Worm (Caenorhabditis elegans): ENCODE measurements around the gene clec-49.

clec-49 gene

ce11 chrV:19741034-19741433, 10.0 kb downstream of the clec-49 start, which contains the start of gene W04E12.2:
Gene W04E12.2 (minus strand): TSS chrV:19741134.
- TF ChIP-seq dmd-4 (tag; optimal IDR thresholded peaks at IDR 0.05) (no peak), nhr-11 (tag; optimal IDR thresholded peaks at IDR 0.05) (no peak), unc-62 (GFP tag; optimal IDR thresholded peaks at IDR 0.05) (no peak), lin-11 (tag; optimal IDR thresholded peaks at IDR 0.05) (no peak), R02D3.7 (tag; optimal IDR thresholded peaks at IDR 0.05) (no peak), elt-1 (tag; optimal IDR thresholded peaks at IDR 0.05) (no peak), egl-27 (tag; optimal IDR thresholded peaks at IDR 0.05) (no peak)

DNA sequence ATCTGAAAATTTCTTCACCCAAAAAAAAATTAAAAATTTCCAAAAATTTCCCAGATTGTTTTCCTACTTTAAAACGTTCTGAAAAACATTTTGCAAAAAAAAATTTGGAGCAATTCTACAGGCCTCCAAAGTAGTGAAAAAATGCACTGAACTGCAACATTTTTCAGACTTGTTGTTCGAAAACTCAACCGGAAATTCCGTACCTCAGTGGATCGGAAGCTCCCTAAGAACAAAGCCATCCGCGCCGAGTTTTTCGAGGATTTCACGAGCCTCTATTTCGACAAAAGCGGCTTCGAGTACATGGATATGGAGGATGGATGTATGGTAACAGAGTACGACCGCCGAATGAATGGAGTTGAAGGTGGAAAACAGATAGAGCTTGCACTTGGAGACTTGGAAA, 12.9 kb downstream of the clec-49 start, which contains the start of gene fbxa-131:
Gene fbxa-131, plus strand, starts transcription at position 301 of the 400 bp plus-strand sequence.
- TF ChIP-seq snpc-4 (tag; optimal IDR thresholded peaks at IDR 0.05) = no peak
- TF ChIP-seq sma-9 (GFP tag; optimal IDR thresholded peaks at IDR 0.05) = no peak
- TF ChIP-seq sma-9 (tag; optimal IDR thresholded peaks at IDR 0.05) = no peak
- no peak for TF ChIP-seq alr-1 (tag; optimal IDR thresholded peaks at IDR 0.05)
- TF ChIP-seq nhr-129 (tag; optimal IDR thresholded peaks at IDR 0.05) = no peak
- TF ChIP-seq unc-39 (tag; optimal IDR thresholded peaks at IDR 0.05) = no peak
- TF ChIP-seq zag-1 (tag; optimal IDR thresholded peaks at IDR 0.05) = no peak
- no peak for TF ChIP-seq nhr-6 (tag; optimal IDR thresholded peaks at IDR 0.05)
- no peak for TF ChIP-seq lsy-2 (tag; optimal IDR thresholded peaks at IDR 0.05)
- TF ChIP-seq ztf-4 (tag; optimal IDR thresholded peaks at IDR 0.05) = no peak
- TF ChIP-seq elt-3 (tag; optimal IDR thresholded peaks at IDR 0.05) = no peak
- TF ChIP-seq mbf-1 (tag; optimal IDR thresholded peaks at IDR 0.05) = no peak
- no peak for TF ChIP-seq nhr-23 (tag; optimal IDR thresholded peaks at IDR 0.05)
- no peak for TF ChIP-seq egl-27 (tag; optimal IDR thresholded peaks at IDR 0.05)
- TF ChIP-seq lin-39 (tag; optimal IDR thresholded peaks at IDR 0.05) = no peak
- TF ChIP-seq R02D3.7 (tag; optimal IDR thresholded peaks at IDR 0.05) = no peak
- no peak for TF ChIP-seq nhr-25 (tag; optimal IDR thresholded peaks at IDR 0.05)
- no peak for TF ChIP-seq unc-55 (GFP tag; optimal IDR thresholded peaks at IDR 0.05)
- no peak for TF ChIP-seq dmd-4 (tag; optimal IDR thresholded peaks at IDR 0.05)
- TF ChIP-seq nhr-12 (tag; optimal IDR thresholded peaks at IDR 0.05) = no peak
- no peak for TF ChIP-seq ztf-11 (tag; optimal IDR thresholded peaks at IDR 0.05)

DNA sequence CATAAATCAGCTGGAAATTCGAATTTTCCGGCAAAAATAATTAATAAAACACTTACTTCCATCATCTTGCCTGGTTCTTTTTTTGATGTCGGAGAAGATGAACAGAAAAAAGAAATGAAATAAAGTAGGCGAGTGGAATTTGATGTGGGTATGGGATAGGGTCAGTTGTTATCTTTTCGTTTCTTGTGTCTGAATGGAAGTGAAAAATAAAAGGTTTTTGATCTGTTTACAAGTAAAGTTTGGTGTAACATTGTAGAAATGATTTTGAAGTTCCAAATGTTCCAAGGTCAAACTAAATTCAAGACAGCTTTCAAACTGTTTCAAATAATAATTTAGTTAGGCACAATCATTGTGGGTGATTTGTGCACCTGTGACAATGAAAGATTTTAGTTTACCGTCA, 13.6 kb downstream of the clec-49 start, which contains the start of gene W04E12.7:
Gene W04E12.7, minus strand, starts transcription at position 101 of the 400 bp plus-strand sequence.
- TF ChIP-seq elt-3 (tag; optimal IDR thresholded peaks at IDR 0.05) (no peak), peb-1 (tag; optimal IDR thresholded peaks at IDR 0.05) (no peak), lin-11 (tag; optimal IDR thresholded peaks at IDR 0.05) (no peak), blmp-1 (tag; optimal IDR thresholded peaks at IDR 0.05; ENCODE audit: insufficient read depth) (no peak), nhr-11 (tag; optimal IDR thresholded peaks at IDR 0.05) (no peak), nhr-77 (tag; optimal IDR thresholded peaks at IDR 0.05) (no peak), gmeb-1 (tag; optimal IDR thresholded peaks at IDR 0.05) (no peak), sem-4 (tag; optimal IDR thresholded peaks at IDR 0.05) (no peak), nhr-21 (tag; optimal IDR thresholded peaks at IDR 0.05) (no peak), ZK546.5 (tag; optimal IDR thresholded peaks at IDR 0.05) (no peak), nhr-23 (tag; optimal IDR thresholded peaks at IDR 0.05) (no peak), lin-39 (tag; optimal IDR thresholded peaks at IDR 0.05) (no peak), ztf-11 (tag; optimal IDR thresholded peaks at IDR 0.05) (no peak), elt-1 (tag; optimal IDR thresholded peaks at IDR 0.05) (no peak), lin-13 (GFP tag; optimal IDR thresholded peaks at IDR 0.05) (no peak), ztf-1 (GFP tag; conservative IDR thresholded peaks at IDR 0.05) (no peak)

DNA sequence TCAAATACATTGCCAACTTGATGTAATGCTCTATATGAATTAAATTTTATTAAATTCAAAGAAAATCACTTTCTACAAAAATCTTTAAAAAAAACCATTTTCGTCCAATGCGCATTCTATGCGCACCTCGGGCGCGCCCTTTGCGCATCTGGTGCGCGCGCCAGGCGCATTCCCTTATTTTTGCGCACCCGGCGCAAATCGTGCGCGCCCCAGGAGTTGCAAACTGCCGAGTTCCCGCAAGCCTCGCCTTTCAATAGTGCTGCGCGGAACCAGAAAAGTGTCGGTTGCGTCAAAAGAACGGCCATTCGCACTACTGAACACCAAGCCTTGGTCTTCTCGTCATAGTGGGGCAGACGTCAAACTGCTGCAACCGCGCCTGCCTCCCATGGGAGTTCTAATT, 17.3 kb downstream of the clec-49 start:
- TF ChIP-seq ama-1 (optimal IDR thresholded peaks at IDR 0.05) (no peak), ztf-11 (tag; optimal IDR thresholded peaks at IDR 0.05) (no peak), ztf-4 (tag; optimal IDR thresholded peaks at IDR 0.05) (no peak), lin-13 (GFP tag; optimal IDR thresholded peaks at IDR 0.05) (no peak), nhr-10 (tag; optimal IDR thresholded peaks at IDR 0.05) (no peak), fos-1 (tag; optimal IDR thresholded peaks at IDR 0.05) (no peak), ceh-16 (tag; optimal IDR thresholded peaks at IDR 0.05) (no peak), aly-2 (tag; optimal IDR thresholded peaks at IDR 0.05) (no peak), dmd-4 (tag; optimal IDR thresholded peaks at IDR 0.05) (no peak), sma-3 (GFP tag; optimal IDR thresholded peaks at IDR 0.05) (no peak), crh-2 (tag; optimal IDR thresholded peaks at IDR 0.05) (no peak), lin-39 (tag; optimal IDR thresholded peaks at IDR 0.05) (no peak), snpc-4 (tag; optimal IDR thresholded peaks at IDR 0.05) (no peak)

Measured in whole organism, L2 larva.